Worm (Caenorhabditis elegans): ENCODE measurements around the gene ctbp-1.

DNA sequence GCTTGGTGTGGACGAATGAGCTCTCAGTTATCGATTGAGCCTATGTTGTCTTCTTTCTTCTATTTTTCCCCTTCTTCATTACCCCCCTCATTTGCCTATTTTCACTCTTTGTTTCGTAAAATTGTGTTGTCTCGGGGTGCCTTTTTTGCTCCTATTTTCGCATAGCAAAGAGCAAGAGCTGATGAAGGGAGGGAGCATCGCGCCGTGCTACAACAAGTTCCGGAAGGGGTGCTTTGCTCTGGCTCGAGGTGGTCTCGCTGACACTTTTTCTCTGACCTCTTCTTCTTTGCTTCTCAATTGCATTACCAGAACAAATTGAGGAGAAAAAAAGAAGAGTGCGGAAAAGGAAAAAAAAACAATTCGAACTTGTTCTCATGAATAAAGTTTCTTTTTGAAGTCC lies 33.5 kb downstream of the ctbp-1 start:
- no peak for TF ChIP-seq dao-5 (tag; optimal IDR thresholded peaks at IDR 0.05)
- TF ChIP-seq him-1 (tag; optimal IDR thresholded peaks at IDR 0.05): peak; percentile 3
- no peak for TF ChIP-seq W03F9.2 (tag; optimal IDR thresholded peaks at IDR 0.05)

All from whole organism, L4/young adult.